Worm (Caenorhabditis elegans) whole organism, early embryonic: ENCODE measurements around the gene nac-3.

Experiments used
- B0310.2 ChIP-seq: sonication (generic microtip); optimal IDR thresholded peaks from 2 replicates; lab custom pipeline; 2016; ENCODE audit warnings: mild to moderate bottlenecking, missing genetic modification characterization, missing compliant biosample characterization
- F13C5.2 ChIP-seq: sonication (generic microtip); optimal IDR thresholded peaks from 2 replicates; lab custom pipeline; 2017; ENCODE audit warnings: mild to moderate bottlenecking, missing genetic modification characterization, inconsistent platforms, missing compliant biosample characterization
- aly-1 ChIP-seq: sonication (generic microtip); optimal IDR thresholded peaks from 2 replicates; lab custom pipeline; 2016; ENCODE audit warnings: missing genetic modification characterization, missing compliant biosample characterization
- ama-1 ChIP-seq: fragments of 150-350 bp; optimal IDR thresholded peaks from 2 replicates; lab custom pipeline; 2014
- ceh-13 ChIP-seq: fragments of 200-800 bp; sonication (Bioruptor generic); optimal IDR thresholded peaks from 2 replicates; lab custom pipeline; 2018; ENCODE audit warnings: mild to moderate bottlenecking, missing genetic modification characterization, missing compliant biosample characterization
- ceh-36 ChIP-seq: sonication (generic microtip); optimal IDR thresholded peaks from 2 replicates; lab custom pipeline; 2016; ENCODE audit warnings: missing genetic modification characterization, inconsistent platforms, missing compliant biosample characterization
- flt-1 ChIP-seq: fragments of 200-800 bp; sonication (Bioruptor generic); IDR thresholded peaks from 2 replicates; pipeline ENCODE4 v1.3.6; 2022; ENCODE audit warnings: missing genetic modification characterization, missing compliant biosample characterization
- hmg-4 ChIP-seq: fragments of 200-800 bp; sonication (Bioruptor generic); optimal IDR thresholded peaks from 2 replicates; lab custom pipeline; 2018; ENCODE audit warnings: mild to moderate bottlenecking, missing genetic modification characterization, missing compliant biosample characterization
- pes-1 ChIP-seq: fragments of 200-800 bp; sonication (Bioruptor generic); IDR thresholded peaks from 2 replicates; pipeline ENCODE4 v1.3.6; 2022; ENCODE audit warnings: missing genetic modification reagents, missing genetic modification characterization, missing compliant biosample characterization
- scrt-1 ChIP-seq: fragments of 200-800 bp; sonication (Bioruptor generic); IDR thresholded peaks from 2 replicates; pipeline ENCODE4 v1.3.6; 2022; ENCODE audit warnings: missing genetic modification characterization, missing compliant biosample characterization
- tbx-11 ChIP-seq: fragments of 200-800 bp; sonication (Bioruptor generic); IDR thresholded peaks from 2 replicates; pipeline ENCODE4 v1.3.6; 2022; ENCODE audit warnings: missing genetic modification characterization, missing compliant biosample characterization
- tbx-37 ChIP-seq: fragments of 200-800 bp; sonication (Bioruptor generic); conservative IDR thresholded peaks from 2 replicates; pipeline ENCODE4 v1.3.6; 2022; ENCODE audit warnings: missing genetic modification reagents, missing genetic modification characterization, missing compliant biosample characterization
- tra-4 ChIP-seq: sonication (generic microtip); optimal IDR thresholded peaks from 2 replicates; lab custom pipeline; 2017; ENCODE audit warnings: missing genetic modification characterization, missing compliant biosample characterization

ce11 chrIII:10154993-10155392, 2.4 kb downstream of the nac-3 start:
- TF ChIP-seq ama-1 (lab: Kevin White, UChicago): no peak
- no peak for TF ChIP-seq F13C5.2 (tag; lab: Kevin White, UChicago)
- TF ChIP-seq B0310.2 (tag; lab: Kevin White, UChicago): no peak
- TF ChIP-seq ceh-36: no peak
- no peak for TF ChIP-seq ceh-13
- no peak for TF ChIP-seq scrt-1 (GFP tag; lab: Robert Waterston, UW)
- TF ChIP-seq tra-4 (tag; lab: Kevin White, UChicago): no peak
- TF ChIP-seq tbx-37: no peak
- TF ChIP-seq aly-1: no peak
- no peak for TF ChIP-seq hmg-4 (GFP tag; lab: Kevin White, UChicago)
- TF ChIP-seq flt-1 (GFP tag; lab: Robert Waterston, UW): no peak
- no peak for TF ChIP-seq pes-1 (GFP tag; lab: Robert Waterston, UW)
- no peak for TF ChIP-seq tbx-11 (GFP tag; lab: Robert Waterston, UW)
